Worm (Caenorhabditis elegans) whole organism, L1 larva: ENCODE results near the gene Y53G8AL.1.

Experiments used
- C34B4.2 ChIP-seq: sonication (generic microtip); optimal IDR thresholded peaks from 2 replicates; lab custom pipeline; 2017; ENCODE audit warnings: mild to moderate bottlenecking, missing genetic modification characterization, missing compliant biosample characterization
- aly-2 ChIP-seq: fragments of 150-350 bp; optimal IDR thresholded peaks from 2 replicates; lab custom pipeline; 2014; ENCODE audit warnings: missing biosample characterization, missing genetic modification characterization
- ama-1 ChIP-seq: fragments of 150-350 bp; optimal IDR thresholded peaks from 2 replicates; lab custom pipeline; 2014
- ceh-8 ChIP-seq: fragments of 200-800 bp; sonication (Bioruptor generic); optimal IDR thresholded peaks from 2 replicates; lab custom pipeline; 2018; ENCODE audit warnings: mild to moderate bottlenecking, missing genetic modification characterization, moderate library complexity, missing compliant biosample characterization
- ceh-90 ChIP-seq: sonication (generic microtip); optimal IDR thresholded peaks from 2 replicates; lab custom pipeline; 2016; ENCODE audit warnings: missing genetic modification characterization, missing compliant biosample characterization
- ces-1 ChIP-seq: fragments of 150-350 bp; optimal IDR thresholded peaks from 2 replicates; lab custom pipeline; 2014; ENCODE audit warnings: missing biosample characterization, missing genetic modification reagents, missing genetic modification characterization
- efl-1 ChIP-seq, 4 experiments: fragments of 150-350 bp; optimal IDR thresholded peaks in 3 of 4; peaks in 1 of 4; 1 replicate in 1 of 4; 2 replicates in 3 of 4; lab custom pipeline; 2014; ENCODE audit warnings: missing biosample characterization in 2 of 4, missing genetic modification characterization in 2 of 4, missing genetic modification reagents in 2 of 4
- elt-2 ChIP-seq: sonication (generic microtip); optimal IDR thresholded peaks from 2 replicates; lab custom pipeline; 2016; ENCODE audit warnings: missing genetic modification characterization, mild to moderate bottlenecking, inconsistent platforms, missing compliant biosample characterization, missing genetic modification reagents
- elt-3 ChIP-seq, 6 experiments: fragments of 150-350 bp in 1 of 6; sonication (generic microtip); optimal IDR thresholded peaks; 2 replicates each; lab custom pipeline; 2017 to 2018; ENCODE audit warnings: missing biosample characterization in 6 of 6, missing genetic modification characterization in 6 of 6, inconsistent platforms in 1 of 6
- ets-5 ChIP-seq: fragments of 200-800 bp; sonication (Bioruptor generic); IDR thresholded peaks from 2 replicates; pipeline ENCODE4 v1.3.6; 2022; ENCODE audit warnings: missing genetic modification characterization, missing compliant biosample characterization
- fkh-10 ChIP-seq: sonication (generic microtip); optimal IDR thresholded peaks from 2 replicates; lab custom pipeline; 2017; ENCODE audit warnings: missing biosample characterization, missing genetic modification reagents, missing genetic modification characterization
- grh-1 ChIP-seq: fragments of 200-800 bp; sonication (Bioruptor generic); IDR thresholded peaks from 2 replicates; pipeline ENCODE4 v1.3.6; 2022; ENCODE audit warnings: missing genetic modification reagents, missing genetic modification characterization, missing compliant biosample characterization
- hlh-17 ChIP-seq: fragments of 200-800 bp; sonication (Bioruptor generic); optimal IDR thresholded peaks from 2 replicates; lab custom pipeline; 2018; ENCODE audit warnings: missing genetic modification characterization, mild to moderate bottlenecking, missing compliant biosample characterization, moderate library complexity, borderline replicate concordance
- hpl-2 ChIP-seq: fragments of 150-350 bp; optimal IDR thresholded peaks from 2 replicates; lab custom pipeline; 2014; ENCODE audit warnings: missing biosample characterization, missing genetic modification reagents, missing genetic modification characterization
- isw-1 ChIP-seq: fragments of 200-800 bp; sonication (Bioruptor generic); IDR thresholded peaks from 2 replicates; pipeline ENCODE4 v1.3.6; 2022; ENCODE audit warnings: missing genetic modification characterization, missing compliant biosample characterization
- lin-14 ChIP-seq: fragments of 200-800 bp; sonication (Bioruptor generic); optimal IDR thresholded peaks from 2 replicates; lab custom pipeline; 2018; ENCODE audit warnings: mild to moderate bottlenecking, missing genetic modification characterization, moderate library complexity, missing compliant biosample characterization
- lin-39 ChIP-seq: fragments of 150-350 bp; optimal IDR thresholded peaks from 2 replicates; lab custom pipeline; 2014; ENCODE audit warnings: missing biosample characterization, missing genetic modification reagents, missing genetic modification characterization
- lsy-2 ChIP-seq, 2 experiments: fragments of 150-350 bp; optimal IDR thresholded peaks; 2 replicates each; lab custom pipeline; 2014; ENCODE audit warnings: missing biosample characterization in 2 of 2, missing genetic modification characterization in 2 of 2
- mdl-1 ChIP-seq, 2 experiments: fragments of 150-350 bp; optimal IDR thresholded peaks; 2 replicates each; lab custom pipeline; 2014 to 2017; ENCODE audit warnings: missing biosample characterization in 2 of 2, missing genetic modification characterization in 2 of 2, inconsistent platforms in 1 of 2
- mef-2 ChIP-seq: fragments of 150-350 bp; optimal IDR thresholded peaks from 2 replicates; lab custom pipeline; 2014; ENCODE audit warnings: missing biosample characterization, missing genetic modification characterization
- mep-1 ChIP-seq: fragments of 150-350 bp; optimal IDR thresholded peaks from 2 replicates; lab custom pipeline; 2014; ENCODE audit warnings: missing biosample characterization, missing genetic modification characterization
- nhr-19 ChIP-seq: fragments of 200-800 bp; sonication (Bioruptor generic); conservative IDR thresholded peaks from 2 replicates; pipeline ENCODE4 v1.3.6; 2022; ENCODE audit warnings: missing genetic modification characterization, missing compliant biosample characterization
- nhr-237 ChIP-seq: fragments of 150-350 bp; optimal IDR thresholded peaks from 2 replicates; lab custom pipeline; 2014; ENCODE audit warnings: missing biosample characterization, missing genetic modification characterization
- nhr-28 ChIP-seq: fragments of 150-350 bp; optimal IDR thresholded peaks from 2 replicates; lab custom pipeline; 2014; ENCODE audit warnings: missing biosample characterization, missing genetic modification characterization
- nhr-47 ChIP-seq: sonication (generic microtip); optimal IDR thresholded peaks from 2 replicates; lab custom pipeline; 2016; ENCODE audit warnings: mild to moderate bottlenecking, missing genetic modification characterization, moderate library complexity, missing compliant biosample characterization
- nhr-71 ChIP-seq: sonication (generic microtip); optimal IDR thresholded peaks from 2 replicates; lab custom pipeline; 2016; ENCODE audit warnings: mild to moderate bottlenecking, missing genetic modification characterization, moderate library complexity, missing compliant biosample characterization
- nhr-90 ChIP-seq: sonication (generic microtip); optimal IDR thresholded peaks from 2 replicates; lab custom pipeline; 2016; ENCODE audit warnings: mild to moderate bottlenecking, missing genetic modification characterization, missing compliant biosample characterization; ENCODE audit not compliant: poor library complexity
- pag-3 ChIP-seq: sonication (generic microtip); optimal IDR thresholded peaks from 2 replicates; lab custom pipeline; 2017; ENCODE audit warnings: missing genetic modification characterization, mild to moderate bottlenecking, missing compliant biosample characterization, antibody characterized with exemption, borderline replicate concordance; ENCODE audit not compliant: insufficient read depth
- rnt-1 ChIP-seq: sonication (generic microtip); optimal IDR thresholded peaks from 2 replicates; lab custom pipeline; 2016; ENCODE audit warnings: mild to moderate bottlenecking, missing genetic modification characterization, moderate library complexity, missing compliant biosample characterization
- skn-1 ChIP-seq: fragments of 150-350 bp; optimal IDR thresholded peaks from 2 replicates; lab custom pipeline; 2014; ENCODE audit warnings: missing biosample characterization, missing genetic modification characterization
- snu-23 ChIP-seq: sonication (generic microtip); optimal IDR thresholded peaks from 2 replicates; lab custom pipeline; 2016; ENCODE audit warnings: missing genetic modification characterization, missing compliant biosample characterization
- sox-4 ChIP-seq: sonication (generic microtip); optimal IDR thresholded peaks from 2 replicates; lab custom pipeline; 2016; ENCODE audit warnings: missing genetic modification characterization, missing compliant biosample characterization
- swsn-7 ChIP-seq: sonication (generic microtip); optimal IDR thresholded peaks from 2 replicates; lab custom pipeline; 2016; ENCODE audit warnings: missing genetic modification characterization, missing compliant biosample characterization
- unc-130 ChIP-seq: fragments of 150-350 bp; optimal IDR thresholded peaks from 2 replicates; lab custom pipeline; 2017; ENCODE audit warnings: missing biosample characterization, missing genetic modification characterization, inconsistent platforms
- unc-62 ChIP-seq: fragments of 150-350 bp; optimal IDR thresholded peaks from 2 replicates; lab custom pipeline; 2014; ENCODE audit warnings: missing biosample characterization, missing genetic modification reagents, missing genetic modification characterization
- unc-86 ChIP-seq: sonication (generic microtip); optimal IDR thresholded peaks from 2 replicates; lab custom pipeline; 2016; ENCODE audit warnings: missing genetic modification characterization, missing compliant biosample characterization
- unc-98 ChIP-seq: fragments of 200-800 bp; sonication (Bioruptor generic); IDR thresholded peaks from 2 replicates; pipeline ENCODE4 v1.3.6; 2022; ENCODE audit warnings: missing genetic modification characterization, missing compliant biosample characterization

Y53G8AL.1 gene

DNA sequence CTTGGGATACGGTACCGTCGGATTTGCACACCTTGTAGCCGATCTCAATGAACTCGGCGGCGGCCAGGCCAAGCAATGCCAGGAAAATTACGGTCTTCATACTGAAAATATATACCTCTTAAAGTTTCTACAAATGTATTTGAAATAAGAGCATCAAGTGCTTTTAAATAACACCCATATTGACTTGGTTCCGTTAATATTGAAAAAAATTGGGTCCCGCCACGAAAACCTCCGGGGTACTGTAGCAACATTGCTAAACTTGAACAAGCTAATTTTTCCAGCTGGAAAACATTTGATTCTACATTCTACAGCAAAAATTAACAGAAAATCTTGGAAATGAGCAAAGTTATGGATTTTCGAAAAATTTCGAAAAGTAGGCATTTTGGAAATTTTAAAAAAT lies 33.5 kb upstream of the Y53G8AL.1 start, which contains the start of gene heh-1:
Gene heh-1, minus strand, starts transcription at position 101 of the 400 bp plus-strand sequence.
- no peak for TF ChIP-seq unc-98 (GFP tag; lab: Robert Waterston, UW)
- no peak for TF ChIP-seq mep-1 (tag; lab: Kevin White, UChicago)
- TF ChIP-seq unc-62 (GFP tag; lab: Kevin White, UChicago), result no peak
- TF ChIP-seq swsn-7 (tag; lab: Kevin White, UChicago), result no peak
- TF ChIP-seq isw-1 (GFP tag; lab: Robert Waterston, UW), result no peak
- TF ChIP-seq C34B4.2 (tag; lab: Kevin White, UChicago), result no peak
- TF ChIP-seq efl-1 (optimal IDR thresholded peaks at IDR 0.05; lab: Kevin White, UChicago), result no peak
- no peak for TF ChIP-seq efl-1 (GFP tag; optimal IDR thresholded peaks at IDR 0.05 in 1 of 2; lab: Kevin White, UChicago)
- TF ChIP-seq ces-1 (GFP tag; lab: Kevin White, UChicago), result no peak
- TF ChIP-seq mdl-1 (tag; optimal IDR thresholded peaks at IDR 0.05; lab: Kevin White, UChicago), result no peak
- TF ChIP-seq nhr-90, result no peak
- TF ChIP-seq nhr-28 (tag; lab: Kevin White, UChicago), result no peak
- TF ChIP-seq ceh-90, result no peak
- TF ChIP-seq unc-130 (tag; lab: Kevin White, UChicago), result no peak
- no peak for TF ChIP-seq ceh-8 (GFP tag; lab: Kevin White, UChicago)
- no peak for TF ChIP-seq unc-86 (tag; lab: Kevin White, UChicago)
- TF ChIP-seq sox-4, result no peak
- no peak for TF ChIP-seq ets-5
- no peak for TF ChIP-seq grh-1 (GFP tag; lab: Robert Waterston, UW)
- no peak for TF ChIP-seq hpl-2 (GFP tag; lab: Kevin White, UChicago)
- TF ChIP-seq hlh-17 (GFP tag; lab: Kevin White, UChicago), result no peak

DNA sequence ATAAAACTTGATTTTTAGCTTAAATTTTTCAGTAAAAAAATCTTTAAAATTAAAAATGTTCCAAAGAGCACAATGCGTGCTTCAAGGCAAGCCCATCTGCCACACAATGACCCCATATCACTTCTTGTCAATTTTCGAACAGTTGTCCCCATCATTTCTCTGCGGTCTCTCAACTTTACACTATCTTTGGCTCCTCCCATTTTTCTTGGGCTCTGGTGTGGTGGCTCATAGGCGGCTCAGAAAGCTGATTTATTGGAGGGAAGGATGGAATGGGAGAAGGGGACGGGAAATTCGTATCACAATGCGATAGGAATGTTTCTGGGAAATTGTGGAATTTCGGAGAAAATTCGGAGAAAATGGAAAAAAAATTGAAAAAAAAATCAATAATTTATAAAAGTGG lies 32.3 kb upstream of the Y53G8AL.1 start:
- TF ChIP-seq ceh-90 (no peak), lsy-2 (tag; optimal IDR thresholded peaks at IDR 0.05; lab: Kevin White, UChicago) (peak in 1 of 2 experiments; percentile 10), pag-3 (tag; lab: Kevin White, UChicago) (peak; percentile 16), skn-1 (tag; lab: Kevin White, UChicago) (no peak), mef-2 (tag; lab: Kevin White, UChicago) (no peak), nhr-71 (tag; lab: Kevin White, UChicago) (peak; percentile 41), lin-14 (GFP tag; lab: Kevin White, UChicago) (peak; percentile 77), elt-2 (tag; lab: Kevin White, UChicago) (no peak), nhr-19 (GFP tag; lab: Robert Waterston, UW) (peak; percentile 14), snu-23 (peak; percentile 36), unc-98 (GFP tag; lab: Robert Waterston, UW) (0 out of 2 replicates have a peak, but pooled peaks have one; percentile 28), lin-39 (peak; percentile 21), rnt-1 (tag; lab: Kevin White, UChicago) (peak; percentile 77)

DNA sequence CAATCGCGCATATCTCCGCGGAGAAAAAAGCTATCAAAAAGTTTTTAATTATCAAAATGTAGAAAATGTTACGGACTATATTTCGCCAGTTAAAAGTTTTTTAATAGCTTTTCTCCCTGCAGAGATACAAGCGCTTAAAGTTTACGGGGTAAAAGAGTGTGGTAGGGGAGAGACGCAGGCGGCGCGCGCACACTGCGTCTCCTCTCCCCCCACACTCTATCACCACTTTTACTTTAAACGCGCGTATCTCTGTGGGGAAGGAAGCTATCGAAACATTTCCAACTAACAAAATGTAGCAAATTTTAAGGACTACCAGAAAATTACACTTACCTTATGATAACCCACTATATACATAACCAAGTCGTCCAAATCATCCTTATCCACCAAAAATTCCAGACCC lies 29.3 kb upstream of the Y53G8AL.1 start:
- TF ChIP-seq unc-130 (tag; lab: Kevin White, UChicago) (no peak), nhr-237 (tag; lab: Kevin White, UChicago) (no peak), fkh-10 (no peak), ama-1 (lab: Kevin White, UChicago) (no peak), efl-1 (optimal IDR thresholded peaks at IDR 0.05; lab: Kevin White, UChicago) (no peak), efl-1 (GFP tag; optimal IDR thresholded peaks at IDR 0.05 in 1 of 2; lab: Kevin White, UChicago) (peak in 1 of 2 experiments; percentile 57), aly-2 (tag; lab: Kevin White, UChicago) (no peak), elt-3 (tag; optimal IDR thresholded peaks at IDR 0.05; lab: Kevin White, UChicago) (no peak), nhr-47 (tag; lab: Kevin White, UChicago) (no peak)
